Worm (Caenorhabditis elegans): ENCODE measurements around the gene ubxn-2.

DNA sequence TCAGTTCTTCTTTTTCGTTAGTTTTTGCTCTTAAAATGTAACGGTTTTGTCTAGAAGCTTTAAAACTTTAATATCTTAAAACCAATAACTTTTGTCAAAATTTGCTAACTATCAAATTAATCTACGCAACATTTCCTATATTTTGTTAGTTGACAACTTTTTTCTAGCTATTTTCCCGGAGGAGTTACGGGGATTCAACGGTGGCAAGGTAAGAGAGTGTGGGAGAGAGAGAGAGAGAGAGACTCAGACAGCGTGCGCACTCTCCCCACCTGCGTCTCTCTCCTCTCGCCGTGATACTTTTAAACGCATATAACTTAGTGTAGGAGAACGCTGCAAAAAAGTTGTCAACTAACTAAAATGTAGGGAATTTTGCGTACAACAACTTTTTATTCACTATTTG is 27.9 kb upstream of the ubxn-2 start:
- no peak for TF ChIP-seq ztf-16 (tag; optimal IDR thresholded peaks at IDR 0.05)
- no peak for TF ChIP-seq hlh-8 (tag; optimal IDR thresholded peaks at IDR 0.05)
- no peak for TF ChIP-seq ceh-2 (tag; optimal IDR thresholded peaks at IDR 0.05)
- no peak for TF ChIP-seq lin-11 (tag; optimal IDR thresholded peaks at IDR 0.05)
- no peak for TF ChIP-seq eyg-1 (tag; optimal IDR thresholded peaks at IDR 0.05)
- TF ChIP-seq rnt-1 (tag; optimal IDR thresholded peaks at IDR 0.05): no peak
- TF ChIP-seq npax-4 (tag; optimal IDR thresholded peaks at IDR 0.05): no peak
- TF ChIP-seq sox-2 (GFP tag; IDR thresholded peaks at IDR 0.05): no peak
- no peak for TF ChIP-seq unc-42 (tag; optimal IDR thresholded peaks at IDR 0.05)
- TF ChIP-seq nfya-1 (tag; optimal IDR thresholded peaks at IDR 0.05): no peak
